Worm (Caenorhabditis elegans): ENCODE data around the gene M03C11.3.

M03C11.3 gene

DNA sequence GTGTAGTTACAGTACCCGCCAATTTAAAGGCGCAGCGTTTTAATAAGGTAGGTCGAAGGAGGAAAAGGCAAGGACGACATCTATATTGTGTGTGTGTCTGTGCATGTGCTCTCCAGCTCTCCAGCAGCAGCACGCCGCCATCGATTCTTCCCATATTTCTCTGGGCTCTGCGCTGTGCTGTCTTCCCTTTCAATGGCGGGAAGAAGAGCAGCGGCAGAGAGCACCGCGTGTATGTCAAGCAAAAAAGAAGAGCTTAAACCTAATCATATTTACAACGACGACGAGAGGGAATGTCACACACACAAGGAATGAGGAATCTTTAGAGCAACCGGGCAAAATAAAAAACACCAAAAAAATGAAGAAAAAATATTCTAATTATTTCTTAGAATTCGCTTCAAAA, 6.0 kb upstream of the M03C11.3 start:
- TF ChIP-seq fkh-10 (GFP tag; optimal IDR thresholded peaks at IDR 0.05): peak; percentile 35
- TF ChIP-seq nfya-1 (tag; optimal IDR thresholded peaks at IDR 0.05; ENCODE audit: insufficient read depth): peak; percentile 59
- no peak for TF ChIP-seq elt-3 (tag; optimal IDR thresholded peaks at IDR 0.05)
- peak; percentile 33 for TF ChIP-seq lin-15B (tag; optimal IDR thresholded peaks at IDR 0.05)
- TF ChIP-seq nhr-67 (tag; optimal IDR thresholded peaks at IDR 0.05): no peak
- TF ChIP-seq unc-62 (GFP tag; optimal IDR thresholded peaks at IDR 0.05): no peak
- no peak for TF ChIP-seq mml-1 (tag; optimal IDR thresholded peaks at IDR 0.05)
- TF ChIP-seq aly-2 (tag; optimal IDR thresholded peaks at IDR 0.05): no peak
- TF ChIP-seq R02D3.7 (tag; optimal IDR thresholded peaks at IDR 0.05): no peak
- no peak for TF ChIP-seq pha-4 (tag; optimal IDR thresholded peaks at IDR 0.05)
- TF ChIP-seq hmg-11 (tag; optimal IDR thresholded peaks at IDR 0.05): peak; percentile 56

DNA sequence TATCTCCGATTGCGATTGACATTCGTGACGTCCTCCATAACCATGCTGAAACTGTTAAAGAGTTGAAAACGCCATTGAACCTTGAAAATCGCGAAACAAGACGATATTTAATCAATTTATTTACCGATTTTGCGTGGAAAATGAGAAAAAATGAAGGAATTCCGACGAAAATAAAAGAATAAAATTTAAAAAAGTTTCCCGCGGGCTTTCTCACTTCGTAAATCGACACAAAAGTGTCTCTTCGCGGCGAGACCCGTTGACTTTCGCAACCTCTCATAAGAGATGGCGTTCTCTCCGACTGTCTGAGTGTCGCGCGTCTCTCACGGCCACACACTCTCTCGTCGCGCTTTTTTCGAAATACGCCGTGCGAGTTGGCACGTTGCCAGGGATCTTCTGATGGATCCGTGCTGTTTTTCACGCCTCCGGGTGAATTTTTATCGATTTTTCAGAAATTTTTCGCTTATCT, 2.4 kb downstream of the M03C11.3 start, which contains the start of gene hat-1:
Gene hat-1, minus strand, starts transcription at position 51 of the 466 bp plus-strand sequence.
- TF ChIP-seq nhr-11 (tag; optimal IDR thresholded peaks at IDR 0.05): peak; percentile 71
- peak; percentile 93 for TF ChIP-seq lsy-12 (tag; optimal IDR thresholded peaks at IDR 0.05)
- TF ChIP-seq nhr-28 (tag; optimal IDR thresholded peaks at IDR 0.05): no peak
- peak; percentile 96 for TF ChIP-seq pha-4 (tag; optimal IDR thresholded peaks at IDR 0.05)
- peak; percentile 46 for TF ChIP-seq mdl-1 (tag; optimal IDR thresholded peaks at IDR 0.05)
- TF ChIP-seq nhr-77 (tag; optimal IDR thresholded peaks at IDR 0.05): peak; percentile 65
- no peak for TF ChIP-seq nhr-76 (tag; optimal IDR thresholded peaks at IDR 0.05)
- TF ChIP-seq ceh-82 (tag; optimal IDR thresholded peaks at IDR 0.05): peak; percentile 49
- TF ChIP-seq nhr-43 (tag; optimal IDR thresholded peaks at IDR 0.05; ENCODE audit: poor library complexity, severe bottlenecking): peak; percentile 97
- no peak for TF ChIP-seq elt-3 (tag; optimal IDR thresholded peaks at IDR 0.05)
- peak; percentile 89 for TF ChIP-seq skn-1 (tag; optimal IDR thresholded peaks at IDR 0.05)
- peak; percentile 92 for TF ChIP-seq jun-1 (tag; optimal IDR thresholded peaks at IDR 0.05)
- TF ChIP-seq elt-2 (tag; optimal IDR thresholded peaks at IDR 0.05): peak; percentile 74
- TF ChIP-seq unc-62 (GFP tag; optimal IDR thresholded peaks at IDR 0.05): peak; percentile 19
- no peak for TF ChIP-seq eor-1 (tag; optimal IDR thresholded peaks at IDR 0.05)
- TF ChIP-seq ztf-11 (tag; optimal IDR thresholded peaks at IDR 0.05): no peak
- peak; percentile 56 for TF ChIP-seq daf-12 (tag; optimal IDR thresholded peaks at IDR 0.05)
- peak; percentile 83 for TF ChIP-seq ama-1 (optimal IDR thresholded peaks at IDR 0.05)
- TF ChIP-seq pqm-1 (tag; optimal IDR thresholded peaks at IDR 0.05): peak; percentile 72
- TF ChIP-seq fkh-10 (GFP tag; optimal IDR thresholded peaks at IDR 0.05): peak; percentile 90
- TF ChIP-seq nhr-25 (tag; optimal IDR thresholded peaks at IDR 0.05): peak; percentile 91
- TF ChIP-seq nhr-67 (tag; optimal IDR thresholded peaks at IDR 0.05): no peak
- TF ChIP-seq R02D3.7 (tag; optimal IDR thresholded peaks at IDR 0.05): peak; percentile 100
- TF ChIP-seq zag-1 (tag; optimal IDR thresholded peaks at IDR 0.05): peak; percentile 55
- TF ChIP-seq lin-15B (tag; optimal IDR thresholded peaks at IDR 0.05): peak; percentile 98
- no peak for TF ChIP-seq mml-1 (tag; optimal IDR thresholded peaks at IDR 0.05)
- TF ChIP-seq fos-1 (tag; optimal IDR thresholded peaks at IDR 0.05): peak; percentile 39
- TF ChIP-seq egl-27 (tag; optimal IDR thresholded peaks at IDR 0.05): peak; percentile 68
- TF ChIP-seq unc-39 (tag; optimal IDR thresholded peaks at IDR 0.05): no peak
- no peak for TF ChIP-seq ceh-9 (tag; optimal IDR thresholded peaks at IDR 0.05)
- peak; percentile 90 for TF ChIP-seq hmg-11 (tag; optimal IDR thresholded peaks at IDR 0.05)
- no peak for TF ChIP-seq ceh-16 (tag; optimal IDR thresholded peaks at IDR 0.05)
- TF ChIP-seq nfya-1 (tag; optimal IDR thresholded peaks at IDR 0.05; ENCODE audit: insufficient read depth): peak; percentile 97
- TF ChIP-seq lin-39 (tag; optimal IDR thresholded peaks at IDR 0.05): peak; percentile 90
- no peak for TF ChIP-seq nhr-12 (tag; optimal IDR thresholded peaks at IDR 0.05)
- peak; percentile 92 for TF ChIP-seq tbx-2 (tag; optimal IDR thresholded peaks at IDR 0.05)
- peak; percentile 83 for TF ChIP-seq egl-5 (tag; optimal IDR thresholded peaks at IDR 0.05)
- no peak for TF ChIP-seq fkh-2 (tag; optimal IDR thresholded peaks at IDR 0.05)
- peak; percentile 54 for TF ChIP-seq ztf-4 (tag; optimal IDR thresholded peaks at IDR 0.05)
- no peak for TF ChIP-seq nhr-237 (tag; optimal IDR thresholded peaks at IDR 0.05)
- peak; percentile 42 for TF ChIP-seq elt-1 (tag; optimal IDR thresholded peaks at IDR 0.05)
- peak; percentile 92 for TF ChIP-seq ceh-28 (tag; optimal IDR thresholded peaks at IDR 0.05)
- peak; percentile 97 for TF ChIP-seq nhr-23 (tag; optimal IDR thresholded peaks at IDR 0.05)
- TF ChIP-seq ZK546.5 (tag; optimal IDR thresholded peaks at IDR 0.05): peak; percentile 35
- no peak for TF ChIP-seq sea-2 (GFP tag; optimal IDR thresholded peaks at IDR 0.05)
- no peak for TF ChIP-seq aly-2 (tag; optimal IDR thresholded peaks at IDR 0.05)
- peak; percentile 80 for TF ChIP-seq snpc-4 (tag; optimal IDR thresholded peaks at IDR 0.05)
